Worm (Caenorhabditis elegans): Measurements from ENCODE around the gene T10D4.1.

The T10D4.1 gene

DNA sequence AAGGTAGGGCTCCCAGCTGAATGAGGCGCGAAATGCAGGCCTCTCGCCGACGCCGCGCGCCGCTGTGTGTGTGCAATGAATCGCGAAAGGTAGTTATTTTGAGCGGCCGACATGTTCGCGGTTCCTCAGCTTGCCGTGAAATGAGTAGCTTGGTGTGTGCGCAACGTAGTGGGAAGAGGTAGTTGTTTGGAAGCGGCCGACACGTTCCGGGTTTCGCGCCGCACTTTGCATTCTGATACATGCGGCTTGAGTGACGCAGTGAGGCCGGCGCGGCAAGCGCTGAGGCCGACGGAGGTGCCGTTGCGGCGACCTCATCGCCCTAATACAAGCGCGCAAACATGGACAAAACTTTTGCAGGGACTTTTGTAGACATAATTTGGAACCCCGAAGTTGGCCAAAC, 45.8 kb downstream of the T10D4.1 start:
- no peak for TF ChIP-seq mxl-2 (GFP tag; conservative IDR thresholded peaks at IDR 0.05)
- peak; percentile 79 for TF ChIP-seq set-16 (GFP tag; IDR thresholded peaks at IDR 0.05)

DNA sequence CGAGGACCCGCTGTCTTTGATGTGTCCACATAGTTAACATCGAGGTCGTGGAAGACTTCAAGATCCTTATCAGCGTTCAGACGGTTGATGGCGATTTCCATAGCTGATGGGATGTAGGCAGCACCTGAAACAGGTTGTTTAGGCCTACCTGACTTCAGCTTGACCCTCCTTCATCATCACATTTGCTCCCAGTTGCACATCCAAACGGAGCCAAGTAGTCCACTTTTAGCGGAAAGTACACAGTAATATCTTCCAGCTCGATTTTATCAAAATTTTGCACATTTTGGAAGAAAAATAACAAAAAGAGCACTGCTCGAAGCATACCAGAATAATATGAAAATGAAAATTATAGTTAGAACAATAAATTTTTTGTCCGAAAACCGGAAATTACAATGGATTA, 47.0 kb downstream of the T10D4.1 start, which contains the start of gene gcy-15:
gcy-15 (minus strand) TSS at position 101 of the 400 bp plus-strand sequence.
- no peak for TF ChIP-seq ztf-11 (tag; optimal IDR thresholded peaks at IDR 0.05)
- no peak for TF ChIP-seq ceh-62 (tag; optimal IDR thresholded peaks at IDR 0.05)

DNA sequence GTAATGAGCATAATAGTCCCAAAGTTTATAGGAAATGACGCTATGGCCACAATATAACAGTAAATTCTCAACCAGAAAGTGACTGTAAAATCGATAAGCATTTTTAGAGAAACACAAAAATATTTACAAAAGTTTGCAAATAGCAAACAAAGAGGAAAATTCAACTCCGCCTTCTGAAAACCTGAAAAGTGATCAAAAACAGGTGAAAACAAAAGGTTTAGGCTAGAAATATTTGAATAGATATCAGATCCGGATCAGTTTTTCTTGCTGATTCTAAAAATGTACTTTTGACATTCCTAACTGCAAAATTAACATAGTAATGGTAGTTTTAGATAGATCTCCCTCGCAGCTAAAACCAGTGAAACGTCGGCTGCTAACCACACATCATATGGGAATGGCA, 49.1 kb downstream of the T10D4.1 start, which contains the start of gene sri-51:
sri-51 (minus strand) TSS at position 101 of the 400 bp plus-strand sequence.
- TF ChIP-seq daf-8 (GFP tag; IDR thresholded peaks at IDR 0.05) (no peak), unc-130 (GFP tag; optimal IDR thresholded peaks at IDR 0.05) (no peak), arid-1 (GFP tag; conservative IDR thresholded peaks at IDR 0.05) (no peak), unc-62 (GFP tag; optimal IDR thresholded peaks at IDR 0.05 in 1 of 2) (peak in 1 of 2 experiments; percentile 84), unc-62 (tag; optimal IDR thresholded peaks at IDR 0.05) (no peak), dmd-9 (GFP tag; IDR thresholded peaks at IDR 0.05) (no peak), ctbp-1 (GFP tag; IDR thresholded peaks at IDR 0.05) (no peak), mdl-1 (tag; optimal IDR thresholded peaks at IDR 0.05) (no peak), ztf-7 (tag; optimal IDR thresholded peaks at IDR 0.05) (no peak), duxl-1 (tag; optimal IDR thresholded peaks at IDR 0.05; ENCODE audit: poor library complexity) (no peak)
